Worm (Caenorhabditis elegans) whole organism, young adult: ENCODE measurements around the gene srv-28.

Experiments
- D2030.7 ChIP-seq: fragments of 200-800 bp; sonication (Bioruptor generic); IDR thresholded peaks from 2 replicates; pipeline ENCODE4 v1.3.6; 2022; ENCODE audit warnings: missing genetic modification reagents, missing genetic modification characterization, missing compliant biosample characterization
- F22D6.2 ChIP-seq: sonication (generic microtip); optimal IDR thresholded peaks from 2 replicates; lab custom pipeline; 2016; ENCODE audit warnings: mild to moderate bottlenecking, missing genetic modification characterization, missing compliant biosample characterization
- F37B4.10 ChIP-seq: fragments of 200-800 bp; sonication (Bioruptor generic); IDR thresholded peaks from 2 replicates; pipeline ENCODE4 v1.3.6; 2022; ENCODE audit warnings: missing genetic modification characterization, missing compliant biosample characterization
- T07F8.4 ChIP-seq: sonication (generic microtip); optimal IDR thresholded peaks from 2 replicates; lab custom pipeline; 2016; ENCODE audit warnings: mild to moderate bottlenecking, missing genetic modification characterization, moderate library complexity, missing compliant biosample characterization
- Y53F4B.3 ChIP-seq: fragments of 200-800 bp; sonication (Bioruptor generic); IDR thresholded peaks from 2 replicates; pipeline ENCODE4 v1.3.6; 2022; ENCODE audit warnings: missing genetic modification reagents, missing genetic modification characterization, missing compliant biosample characterization
- Y95B8A.8 ChIP-seq: fragments of 200-800 bp; sonication (Bioruptor generic); IDR thresholded peaks from 2 replicates; pipeline ENCODE4 v1.3.6; 2022; ENCODE audit warnings: missing genetic modification reagents, missing genetic modification characterization, missing compliant biosample characterization
- athp-1 ChIP-seq: sonication (generic microtip); optimal IDR thresholded peaks from 2 replicates; lab custom pipeline; 2017; ENCODE audit warnings: mild to moderate bottlenecking, missing genetic modification characterization, missing compliant biosample characterization
- dpff-1 ChIP-seq: sonication (generic microtip); optimal IDR thresholded peaks from 2 replicates; lab custom pipeline; 2017; ENCODE audit warnings: mild to moderate bottlenecking, missing genetic modification characterization, missing compliant biosample characterization
- ekl-4 ChIP-seq: fragments of 200-800 bp; sonication (Bioruptor generic); IDR thresholded peaks from 2 replicates; pipeline ENCODE4 v1.3.6; 2022; ENCODE audit warnings: missing genetic modification reagents, missing genetic modification characterization, missing compliant biosample characterization
- gei-17 ChIP-seq: fragments of 200-800 bp; sonication (Bioruptor generic); optimal IDR thresholded peaks from 2 replicates; lab custom pipeline; 2018; ENCODE audit warnings: mild to moderate bottlenecking, missing genetic modification characterization, missing compliant biosample characterization
- hmg-1.2 ChIP-seq: fragments of 200-800 bp; sonication (Bioruptor generic); IDR thresholded peaks from 2 replicates; pipeline ENCODE4 v1.3.6; 2022; ENCODE audit warnings: missing genetic modification reagents, missing genetic modification characterization, missing compliant biosample characterization
- hrde-1 ChIP-seq: sonication (generic microtip); optimal IDR thresholded peaks from 2 replicates; lab custom pipeline; 2016; ENCODE audit warnings: missing genetic modification characterization, mild to moderate bottlenecking, missing compliant biosample characterization, moderate library complexity, missing genotype, missing genetic modification reagents, borderline replicate concordance
- let-607 ChIP-seq, 2 experiments: fragments of 200-800 bp in 1 of 2; sonication (Bioruptor generic) in 1 of 2; sonication (generic microtip) in 1 of 2; optimal IDR thresholded peaks; 2 replicates each; lab custom pipeline; 2016 to 2018; ENCODE audit warnings: mild to moderate bottlenecking in 2 of 2, missing compliant biosample characterization in 2 of 2, missing genetic modification characterization in 2 of 2, moderate library complexity in 2 of 2, missing genotype in 1 of 2
- madf-3 ChIP-seq: fragments of 200-800 bp; sonication (Bioruptor generic); IDR thresholded peaks from 2 replicates; pipeline ENCODE4 v1.3.6; 2022; ENCODE audit warnings: missing genetic modification reagents, missing genetic modification characterization, missing compliant biosample characterization
- nhr-80 ChIP-seq: sonication (generic microtip); optimal IDR thresholded peaks from 2 replicates; lab custom pipeline; 2016; ENCODE audit warnings: missing genetic modification characterization, missing compliant biosample characterization
- snpc-3.4 ChIP-seq: sonication (generic microtip); optimal IDR thresholded peaks from 2 replicates; lab custom pipeline; 2017; ENCODE audit warnings: missing genetic modification characterization, mild to moderate bottlenecking, missing compliant biosample characterization, antibody characterized with exemption, moderate library complexity, missing genotype, missing genetic modification reagents
- sptf-2 ChIP-seq: fragments of 200-800 bp; sonication (Bioruptor generic); optimal IDR thresholded peaks from 2 replicates; lab custom pipeline; 2018; ENCODE audit warnings: mild to moderate bottlenecking, missing genetic modification characterization, missing compliant biosample characterization
- unc-130 ChIP-seq: sonication (generic microtip); optimal IDR thresholded peaks from 2 replicates; lab custom pipeline; 2016; ENCODE audit warnings: missing genetic modification reagents, missing genetic modification characterization, missing compliant biosample characterization

The srv-28 gene

DNA sequence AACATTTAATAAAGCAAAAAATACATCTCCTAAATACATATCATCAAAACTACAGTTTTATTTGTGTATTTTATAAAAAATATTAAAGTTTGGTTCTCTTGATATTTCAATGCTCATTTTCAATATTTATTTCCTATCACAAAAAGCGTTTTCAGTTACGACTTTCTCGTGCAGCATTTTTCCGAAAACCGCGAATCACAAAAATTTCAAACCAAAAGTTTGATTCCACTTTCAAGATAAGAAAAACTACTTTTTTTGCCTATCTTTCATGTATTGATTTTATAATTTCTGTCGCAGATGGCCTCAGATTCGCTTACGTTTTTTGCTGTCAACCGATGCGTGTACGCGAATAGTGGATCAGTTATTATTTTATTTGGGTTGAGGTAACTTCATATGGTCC, 43.7 kb downstream of the srv-28 start, which contains the start of gene C49A9.4:
Gene C49A9.4, plus strand, starts transcription at position 265 of the 400 bp plus-strand sequence.
- TF ChIP-seq nhr-80 (tag; lab: Kevin White, UChicago) (peak; percentile 58), Y53F4B.3 (no peak)
- TF ChIP-seq, all 124 proteins: peak for 1

DNA sequence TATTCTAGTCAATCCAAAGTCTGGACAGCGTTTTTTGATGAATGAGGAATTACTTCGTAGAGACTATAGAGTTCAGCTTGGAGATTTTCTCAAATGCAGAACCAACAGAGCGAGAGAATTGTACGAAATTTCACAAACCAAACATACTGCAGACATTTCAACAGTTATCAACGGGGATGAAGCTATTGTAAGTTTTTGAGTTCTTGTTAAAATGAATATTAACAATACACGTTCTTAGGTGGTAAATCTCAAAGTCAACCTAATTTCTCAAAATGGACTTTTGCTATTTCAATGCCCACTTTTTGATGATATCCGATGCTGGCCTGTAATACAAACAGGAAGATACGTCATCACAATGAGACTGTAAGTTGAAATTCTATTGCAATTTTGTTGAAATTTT, 45.6 kb downstream of the srv-28 start:
- no peak for TF ChIP-seq snpc-3.4 (tag; lab: Kevin White, UChicago)
- no peak for TF ChIP-seq sptf-2
- TF ChIP-seq unc-130 (GFP tag; lab: Kevin White, UChicago): no peak
- TF ChIP-seq gei-17 (GFP tag; lab: Kevin White, UChicago): no peak
- no peak for TF ChIP-seq Y95B8A.8

DNA sequence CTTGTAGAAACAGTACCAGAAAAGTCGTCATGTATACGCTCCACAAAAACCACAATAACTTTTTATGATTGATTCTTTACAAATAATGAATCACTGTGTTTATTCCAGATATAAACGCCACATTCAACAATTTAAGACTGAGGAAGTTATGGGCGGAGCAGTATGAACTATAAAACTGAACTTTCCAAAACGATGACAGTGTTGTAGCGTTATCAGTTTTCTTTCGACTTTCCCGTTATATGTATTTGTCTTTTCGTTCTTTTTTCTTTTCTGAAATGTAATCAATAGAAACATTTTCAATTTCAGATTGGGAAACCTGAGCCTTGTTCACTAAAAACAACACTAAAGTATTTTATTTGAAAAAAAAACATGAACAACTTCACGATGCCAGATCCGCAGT, 46.1 kb downstream of the srv-28 start, which contains the start of gene C49A9.9:
Gene C49A9.9, plus strand, starts transcription at position 307 of the 400 bp plus-strand sequence.
- peak; percentile 40 for TF ChIP-seq nhr-80 (tag; lab: Kevin White, UChicago)
- no peak for TF ChIP-seq T07F8.4 (tag; lab: Kevin White, UChicago)
- TF ChIP-seq hmg-1.2 (GFP tag; lab: Robert Waterston, UW): no peak
- TF ChIP-seq, all 124 proteins: peak for 1

DNA sequence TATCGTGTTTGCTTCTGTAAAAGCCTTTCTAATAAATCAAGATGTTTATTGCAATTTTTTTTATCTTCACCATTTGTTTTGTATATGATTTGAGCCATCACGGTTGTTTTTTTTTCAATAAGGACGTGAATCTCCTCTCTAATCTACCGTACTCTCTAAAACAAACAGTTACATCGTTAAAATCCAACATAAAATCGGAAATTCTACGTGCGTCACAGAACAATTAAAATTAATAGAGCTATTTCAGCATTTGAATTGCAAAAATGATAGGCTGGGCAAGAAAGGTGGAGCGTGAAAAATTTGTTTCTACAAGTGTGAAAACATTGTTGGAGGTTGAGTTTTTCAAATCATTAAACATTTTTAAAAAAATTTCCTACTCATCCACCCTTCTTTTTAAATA, 49.7 kb downstream of the srv-28 start, which contains the start of gene C49A9.5:
Gene C49A9.5, plus strand, starts transcription at position 271 of the 400 bp plus-strand sequence.
- TF ChIP-seq dpff-1 (tag; lab: Kevin White, UChicago): no peak
- no peak for TF ChIP-seq hrde-1 (tag; lab: Kevin White, UChicago)
- TF ChIP-seq athp-1: no peak
- no peak for TF ChIP-seq madf-3 (GFP tag; lab: Robert Waterston, UW)
- TF ChIP-seq D2030.7 (GFP tag; lab: Robert Waterston, UW): no peak
- TF ChIP-seq F37B4.10 (GFP tag; lab: Robert Waterston, UW): no peak
- no peak for TF ChIP-seq F22D6.2 (tag; lab: Kevin White, UChicago)
- TF ChIP-seq let-607 (tag; optimal IDR thresholded peaks at IDR 0.05; lab: Kevin White, UChicago): no peak
- no peak for TF ChIP-seq ekl-4 (GFP tag; lab: Robert Waterston, UW)
- TF ChIP-seq, all 124 proteins: peak for 0
